Fruit fly (Drosophila melanogaster) whole organism, embryonic: ENCODE data around the gene Pex1.
A peak's percentile ranks its signal among the peaks of the same experiment; 100 is the strongest.

Experiments
- BtbVII ChIP-seq: fragments of 200-800 bp; sonication (Bioruptor generic); optimal IDR thresholded peaks from 3 replicates; lab custom pipeline; 2017; ENCODE audit warnings: missing biosample characterization, mild to moderate bottlenecking, missing genetic modification characterization
- CG10267 ChIP-seq: fragments of 200-800 bp; sonication (Bioruptor generic); optimal IDR thresholded peaks from 2 replicates; lab custom pipeline; 2018; ENCODE audit warnings: missing biosample characterization, mild to moderate bottlenecking, missing genetic modification characterization, moderate library complexity
- CG11504 ChIP-seq: fragments of 200-800 bp; sonication (Bioruptor generic); optimal IDR thresholded peaks from 3 replicates; lab custom pipeline; 2019; ENCODE audit warnings: missing biosample characterization, mild to moderate bottlenecking, missing genetic modification characterization, moderate library complexity
- CG11695 ChIP-seq: fragments of 200-800 bp; sonication (Bioruptor generic); IDR thresholded peaks from 3 replicates; pipeline ENCODE4 v1.3.6; 2022; ENCODE audit warnings: missing biosample characterization, missing genetic modification characterization
- CG12659 ChIP-seq: fragments of 200-800 bp; sonication (Bioruptor generic); optimal IDR thresholded peaks from 3 replicates; lab custom pipeline; 2017; ENCODE audit warnings: mild to moderate bottlenecking, missing biosample characterization, missing genetic modification reagents, missing genetic modification characterization
- CG13296 ChIP-seq: fragments of 200-800 bp; sonication (Bioruptor generic); optimal IDR thresholded peaks from 3 replicates; lab custom pipeline; 2018; ENCODE audit warnings: missing biosample characterization, mild to moderate bottlenecking, missing genetic modification characterization
- CG13775 ChIP-seq: fragments of 200-800 bp; sonication (Bioruptor generic); optimal IDR thresholded peaks from 3 replicates; lab custom pipeline; 2017; ENCODE audit warnings: missing biosample characterization, mild to moderate bottlenecking, missing genetic modification characterization
- CG17361 ChIP-seq: fragments of 200-800 bp; sonication (Bioruptor generic); IDR thresholded peaks from 3 replicates; pipeline ENCODE4 v1.3.6; 2022; ENCODE audit warnings: missing biosample characterization, missing genetic modification characterization
- CG17612 ChIP-seq: fragments of 200-800 bp; sonication (Bioruptor generic); IDR thresholded peaks from 2 replicates; pipeline ENCODE4 v1.3.6; 2022; ENCODE audit warnings: missing biosample characterization, missing genetic modification characterization
- CG18262 ChIP-seq: fragments of 200-800 bp; optimal IDR thresholded peaks from 3 replicates; lab custom pipeline; 2019; ENCODE audit warnings: missing biosample characterization, mild to moderate bottlenecking, missing genetic modification characterization, moderate library complexity
- CG18599 ChIP-seq: fragments of 200-800 bp; sonication (Bioruptor generic); optimal IDR thresholded peaks from 3 replicates; lab custom pipeline; 2017; ENCODE audit warnings: missing biosample characterization, missing genetic modification characterization, mild to moderate bottlenecking, moderate library complexity, missing genetic modification reagents
- CG2120 ChIP-seq: fragments of 200-800 bp; sonication (Bioruptor generic); optimal IDR thresholded peaks from 3 replicates; lab custom pipeline; 2016; ENCODE audit warnings: missing biosample characterization, missing genetic modification characterization
- CG30020 ChIP-seq: fragments of 200-800 bp; optimal IDR thresholded peaks from 2 replicates; lab custom pipeline; 2019; ENCODE audit warnings: missing biosample characterization, mild to moderate bottlenecking, missing genetic modification characterization, moderate library complexity
- CG3281 ChIP-seq: fragments of 200-800 bp; sonication (Bioruptor generic); optimal IDR thresholded peaks from 3 replicates; lab custom pipeline; 2017; ENCODE audit warnings: missing biosample characterization, mild to moderate bottlenecking, missing genetic modification characterization
- CG34376 ChIP-seq: fragments of 200-800 bp; sonication (Bioruptor generic); optimal IDR thresholded peaks from 2 replicates; lab custom pipeline; 2018; ENCODE audit warnings: missing biosample characterization, mild to moderate bottlenecking, missing genetic modification characterization
- CG4820 ChIP-seq: fragments of 200-800 bp; sonication (Bioruptor generic); optimal IDR thresholded peaks from 3 replicates; lab custom pipeline; 2016; ENCODE audit warnings: missing biosample characterization, missing genetic modification characterization
- CG5245 ChIP-seq: fragments of 200-800 bp; sonication (Bioruptor generic); optimal IDR thresholded peaks from 3 replicates; lab custom pipeline; 2016; ENCODE audit warnings: missing biosample characterization, missing genetic modification characterization
- CG6654 ChIP-seq: fragments of 200-800 bp; sonication (Bioruptor generic); optimal IDR thresholded peaks from 2 replicates; lab custom pipeline; 2017; ENCODE audit warnings: missing biosample characterization, mild to moderate bottlenecking, missing genetic modification characterization
- CG8478 ChIP-seq: fragments of >200 bp; optimal IDR thresholded peaks from 2 replicates; lab custom pipeline; 2018
- CG9727 ChIP-seq: fragments of 200-800 bp; sonication (Bioruptor generic); optimal IDR thresholded peaks from 3 replicates; lab custom pipeline; 2017; ENCODE audit warnings: missing biosample characterization, mild to moderate bottlenecking, missing genetic modification characterization
- CG9817 ChIP-seq: fragments of 200-800 bp; sonication (Bioruptor generic); optimal IDR thresholded peaks from 2 replicates; lab custom pipeline; 2018; ENCODE audit warnings: missing biosample characterization, mild to moderate bottlenecking, missing genetic modification characterization, moderate library complexity
- D19A ChIP-seq: fragments of 200-800 bp; optimal IDR thresholded peaks from 3 replicates; lab custom pipeline; 2019; ENCODE audit warnings: missing biosample characterization, mild to moderate bottlenecking, missing genetic modification characterization, moderate library complexity
- Dbx ChIP-seq: fragments of 200-800 bp; sonication (Bioruptor generic); IDR thresholded peaks from 3 replicates; pipeline ENCODE4 v1.3.6; 2022; ENCODE audit warnings: missing biosample characterization, missing genetic modification characterization
- Dref ChIP-seq: fragments of 200-800 bp; sonication (Bioruptor generic); IDR thresholded peaks from 2 replicates; pipeline ENCODE4 v1.3.6; 2022; ENCODE audit warnings: missing biosample characterization, missing genetic modification characterization
- Ets65A ChIP-seq: fragments of 200-800 bp; sonication (Bioruptor generic); peaks from one replicate; lab custom pipeline; 2016; ENCODE audit warnings: missing biosample characterization, missing genetic modification characterization
- Hmr ChIP-seq: fragments of 200-800 bp; sonication (Bioruptor generic); optimal IDR thresholded peaks from 3 replicates; lab custom pipeline; 2017; ENCODE audit warnings: mild to moderate bottlenecking, missing biosample characterization, missing genetic modification reagents, missing genetic modification characterization
- Hr51 ChIP-seq, 2 experiments: fragments of 200-800 bp; sonication (Bioruptor generic); optimal IDR thresholded peaks; 2 replicates in 1 of 2; 3 replicates in 1 of 2; lab custom pipeline; 2016 to 2018; ENCODE audit warnings: missing biosample characterization in 2 of 2, missing genetic modification characterization in 2 of 2, mild to moderate bottlenecking in 1 of 2, moderate library complexity in 1 of 2
- Hsf ChIP-seq: fragments of 200-800 bp; sonication (Bioruptor generic); optimal IDR thresholded peaks from 3 replicates; lab custom pipeline; 2016; ENCODE audit warnings: missing biosample characterization, missing genetic modification characterization
- Med ChIP-seq: fragments of 200-800 bp; sonication (Bioruptor generic); peaks from one replicate; lab custom pipeline; 2016; ENCODE audit warnings: missing biosample characterization, missing genetic modification characterization, mild to moderate bottlenecking, inconsistent platforms, moderate library complexity
- Meics ChIP-seq: fragments of 200-800 bp; sonication (Bioruptor generic); optimal IDR thresholded peaks from 2 replicates; lab custom pipeline; 2017; ENCODE audit warnings: missing biosample characterization, mild to moderate bottlenecking, missing genetic modification characterization
- NFAT ChIP-seq: fragments of 200-800 bp; sonication (Bioruptor generic); IDR thresholded peaks from 2 replicates; pipeline ENCODE4 v1.3.6; 2022; ENCODE audit warnings: missing biosample characterization, missing genetic modification characterization
- Nf-YB ChIP-seq: fragments of 200-800 bp; sonication (Bioruptor generic); optimal IDR thresholded peaks from 3 replicates; lab custom pipeline; 2019; ENCODE audit warnings: missing biosample characterization, mild to moderate bottlenecking, missing genetic modification characterization, moderate library complexity
- Oli ChIP-seq: fragments of 200-800 bp; sonication (Bioruptor generic); optimal IDR thresholded peaks from 2 replicates; lab custom pipeline; 2018; ENCODE audit warnings: missing biosample characterization, mild to moderate bottlenecking, missing genetic modification characterization, moderate library complexity
- Pdp1 ChIP-seq, 2 experiments: fragments of 200-800 bp; sonication (Bioruptor generic); optimal IDR thresholded peaks; 3 replicates each; lab custom pipeline; 2016; ENCODE audit warnings: missing biosample characterization in 2 of 2, missing genetic modification characterization in 2 of 2, mild to moderate bottlenecking in 1 of 2, moderate library complexity in 1 of 2
- Rfx ChIP-seq: fragments of 200-800 bp; sonication (Bioruptor generic); IDR thresholded peaks from 2 replicates; pipeline ENCODE4 v1.3.6; 2022; ENCODE audit warnings: missing biosample characterization, missing genetic modification characterization
- Sox102F ChIP-seq: fragments of 200-800 bp; sonication (Bioruptor generic); optimal IDR thresholded peaks from 2 replicates; lab custom pipeline; 2018; ENCODE audit warnings: missing biosample characterization, mild to moderate bottlenecking, missing genetic modification characterization, moderate library complexity
- al ChIP-seq: fragments of 200-800 bp; sonication (Bioruptor generic); IDR thresholded peaks from 2 replicates; pipeline ENCODE4 v1.3.6; 2022; ENCODE audit warnings: missing biosample characterization, missing genetic modification characterization
- chn ChIP-seq: fragments of 200-800 bp; sonication (Bioruptor generic); optimal IDR thresholded peaks from 2 replicates; lab custom pipeline; 2016; ENCODE audit warnings: missing biosample characterization, missing genetic modification characterization
- crc ChIP-seq: fragments of 200-800 bp; sonication (Bioruptor generic); optimal IDR thresholded peaks from 2 replicates; lab custom pipeline; 2016; ENCODE audit warnings: missing biosample characterization, missing genetic modification characterization
- gem ChIP-seq: fragments of 200-800 bp; sonication (Bioruptor generic); optimal IDR thresholded peaks from 2 replicates; lab custom pipeline; 2019; ENCODE audit warnings: missing biosample characterization, mild to moderate bottlenecking, missing genetic modification characterization, moderate library complexity
- grau ChIP-seq: fragments of 200-800 bp; optimal IDR thresholded peaks from 3 replicates; lab custom pipeline; 2019; ENCODE audit warnings: missing biosample characterization, mild to moderate bottlenecking, missing genetic modification characterization, moderate library complexity
- lab ChIP-seq: fragments of 200-800 bp; sonication (Bioruptor generic); optimal IDR thresholded peaks from 3 replicates; lab custom pipeline; 2017; ENCODE audit warnings: missing biosample characterization, missing genetic modification characterization, mild to moderate bottlenecking, moderate library complexity, missing genetic modification reagents
- lilli ChIP-seq: fragments of 200-800 bp; sonication (Bioruptor generic); optimal IDR thresholded peaks from 3 replicates; lab custom pipeline; 2016; ENCODE audit warnings: missing biosample characterization, missing genetic modification characterization
- mam ChIP-seq: fragments of 200-800 bp; sonication (Bioruptor generic); optimal IDR thresholded peaks from 3 replicates; lab custom pipeline; 2016; ENCODE audit warnings: missing biosample characterization, missing genetic modification characterization
- sens ChIP-seq: fragments of 200-800 bp; sonication (Bioruptor generic); peaks from one replicate; lab custom pipeline; 2016; ENCODE audit warnings: missing biosample characterization, missing genetic modification characterization
- shn ChIP-seq: fragments of 200-800 bp; sonication (Bioruptor generic); optimal IDR thresholded peaks from 3 replicates; lab custom pipeline; 2016; ENCODE audit warnings: missing biosample characterization, missing genetic modification characterization
- ssp ChIP-seq: fragments of 200-800 bp; sonication (Bioruptor generic); IDR thresholded peaks from 2 replicates; pipeline ENCODE4 v1.3.6; 2022; ENCODE audit warnings: missing biosample characterization, missing genetic modification characterization
- tio ChIP-seq: fragments of 200-800 bp; sonication (Bioruptor generic); optimal IDR thresholded peaks from 2 replicates; lab custom pipeline; 2017; ENCODE audit warnings: missing biosample characterization, missing genetic modification characterization, inconsistent platforms
- zfh2 ChIP-seq: fragments of 200-800 bp; sonication (Bioruptor generic); optimal IDR thresholded peaks from 2 replicates; lab custom pipeline; 2016; ENCODE audit warnings: missing biosample characterization, missing genetic modification characterization

The Pex1 gene

dm6 chr3L:14053806-14054205 is 17.9 kb upstream of the Pex1 start (continued):
- TF ChIP-seq CG11695 (GFP tag; lab: Robert Waterston, UW) (no peak), Rfx (peak; percentile 30; the same call in 1 of the 2 replicates)

DNA sequence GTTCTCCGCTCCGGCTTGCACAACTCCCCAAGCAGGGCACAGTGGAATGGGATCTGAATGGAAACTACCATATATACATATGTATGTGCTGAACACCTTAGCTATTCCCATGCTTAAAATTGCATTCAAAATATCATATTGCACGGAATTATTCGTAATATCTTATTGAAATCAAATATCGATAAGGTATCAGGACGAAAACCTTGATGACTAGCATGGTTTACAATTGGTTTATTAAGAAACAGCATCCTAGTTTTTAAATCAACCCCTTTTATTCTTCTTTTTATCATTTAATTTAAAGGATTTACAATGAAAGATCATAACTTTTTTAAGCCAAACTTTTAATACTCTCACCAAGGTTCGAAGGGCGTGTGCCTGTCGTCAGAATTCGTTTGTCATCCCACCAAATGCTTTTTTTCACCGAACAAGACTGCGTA is 16.4 kb upstream of the Pex1 start:
- no peak for TF ChIP-seq chn (GFP tag; lab: Kevin White, UChicago)
- peak; percentile 53 for TF ChIP-seq CG11504 (tag; lab: Kevin White, UChicago)
- peak; percentile 10 for TF ChIP-seq CG4820 (GFP tag; lab: Kevin White, UChicago)
- TF ChIP-seq CG18262 (tag; lab: Kevin White, UChicago), result peak; percentile 13
- TF ChIP-seq grau (tag; lab: Kevin White, UChicago), result peak; percentile 21
- TF ChIP-seq CG10267 (tag; lab: Kevin White, UChicago), result no peak
- 0 out of 3 replicates have a peak, but pooled peaks have one; percentile 30 for TF ChIP-seq Dbx (GFP tag; lab: Robert Waterston, UW)
- TF ChIP-seq CG13296, result no peak
- TF ChIP-seq Ets65A (GFP tag; lab: Kevin White, UChicago), result peak; percentile 75
- peak; percentile 39 for TF ChIP-seq lilli (GFP tag; lab: Kevin White, UChicago)
- peak; percentile 80 for TF ChIP-seq sens (GFP tag; lab: Kevin White, UChicago)
- TF ChIP-seq Oli (tag; lab: Kevin White, UChicago), result peak; percentile 39
- TF ChIP-seq CG13775, result peak; percentile 21
- peak; percentile 81 for TF ChIP-seq Med (GFP tag; lab: Kevin White, UChicago)
- TF ChIP-seq CG34376 (GFP tag; lab: Kevin White, UChicago), result no peak
- TF ChIP-seq ssp (GFP tag; lab: Robert Waterston, UW), result no peak
- TF ChIP-seq shn (GFP tag; lab: Kevin White, UChicago), result peak; percentile 16
- peak; percentile 22 for TF ChIP-seq tio
- peak; percentile 32 for TF ChIP-seq lab (GFP tag; lab: Kevin White, UChicago)
- peak; percentile 55 for TF ChIP-seq CG2120
- 0 out of 2 replicates have a peak, but pooled peaks have one; percentile 17 for TF ChIP-seq NFAT (GFP tag; lab: Robert Waterston, UW)
- peak in 1 of 2 experiments; percentile 7 for TF ChIP-seq Hr51 (GFP tag; optimal IDR thresholded peaks at IDR 0.05; lab: Kevin White, UChicago)
- no peak for TF ChIP-seq Dref (GFP tag; lab: Robert Waterston, UW)
- peak; percentile 21 for TF ChIP-seq CG12659 (GFP tag; lab: Kevin White, UChicago)
- TF ChIP-seq CG9727 (GFP tag; lab: Kevin White, UChicago), result peak; percentile 29
- peak; percentile 33 for TF ChIP-seq Hsf
- peak; percentile 3 for TF ChIP-seq mam (GFP tag; lab: Kevin White, UChicago)
- TF ChIP-seq BtbVII (GFP tag; lab: Kevin White, UChicago), result peak; percentile 5
- TF ChIP-seq Nf-YB, result no peak
- TF ChIP-seq Hmr (GFP tag; lab: Kevin White, UChicago), result peak; percentile 12
- peak; percentile 9 for TF ChIP-seq zfh2
- TF ChIP-seq CG6654 (GFP tag; lab: Kevin White, UChicago), result peak; percentile 18
- peak; percentile 8 for TF ChIP-seq crc
- peak; percentile 49 for TF ChIP-seq Meics (GFP tag; lab: Kevin White, UChicago)
- TF ChIP-seq CG9817 (tag; lab: Kevin White, UChicago), result no peak
- peak in 1 of 2 experiments; percentile 6 for TF ChIP-seq Pdp1 (GFP tag; optimal IDR thresholded peaks at IDR 0.05; lab: Kevin White, UChicago)
- peak; percentile 41; the same call in 1 of the 3 replicates for TF ChIP-seq CG17361
- TF ChIP-seq CG3281 (GFP tag; lab: Kevin White, UChicago), result peak; percentile 45
- TF ChIP-seq D19A, result peak; percentile 51
- TF ChIP-seq gem (tag; lab: Kevin White, UChicago), result peak; percentile 41
- TF ChIP-seq CG30020 (tag; lab: Kevin White, UChicago), result no peak
- TF ChIP-seq al (GFP tag; lab: Robert Waterston, UW), result no peak
- TF ChIP-seq CG8478 (lab: Kevin White, UChicago), result no peak
- peak; percentile 31 for TF ChIP-seq CG18599
- no peak for TF ChIP-seq Sox102F (GFP tag; lab: Kevin White, UChicago)
- 0 out of 2 replicates have a peak, but pooled peaks have one; percentile 16 for TF ChIP-seq CG17612
- peak; percentile 1 for TF ChIP-seq CG5245 (GFP tag; lab: Kevin White, UChicago)
